Worm (Caenorhabditis elegans) whole organism, L3 larva: ENCODE results near the gene F58H1.6.

Experiments
- ama-1 ChIP-seq: fragments of 150-350 bp; optimal IDR thresholded peaks from 2 replicates; lab custom pipeline; 2018
- ceh-16 ChIP-seq: sonication (generic microtip); optimal IDR thresholded peaks from 2 replicates; lab custom pipeline; 2017; ENCODE audit warnings: missing biosample characterization, missing genetic modification characterization
- elt-1 ChIP-seq: fragments of 150-350 bp; optimal IDR thresholded peaks from 2 replicates; lab custom pipeline; 2014; ENCODE audit warnings: missing biosample characterization, missing genetic modification characterization
- lin-15B ChIP-seq: fragments of 150-350 bp; optimal IDR thresholded peaks from 2 replicates; lab custom pipeline; 2014; ENCODE audit warnings: missing biosample characterization, missing genetic modification characterization
- pqm-1 ChIP-seq: fragments of 150-350 bp; optimal IDR thresholded peaks from 2 replicates; lab custom pipeline; 2017; ENCODE audit warnings: missing biosample characterization, missing genetic modification characterization, inconsistent platforms
- tbx-2 ChIP-seq: sonication (generic microtip); optimal IDR thresholded peaks from 2 replicates; lab custom pipeline; 2016; ENCODE audit warnings: mild to moderate bottlenecking, missing genetic modification characterization, missing compliant biosample characterization
- unc-39 ChIP-seq: sonication (generic microtip); optimal IDR thresholded peaks from 4 replicates; lab custom pipeline; 2017; ENCODE audit warnings: missing biosample characterization, missing genetic modification characterization

DNA sequence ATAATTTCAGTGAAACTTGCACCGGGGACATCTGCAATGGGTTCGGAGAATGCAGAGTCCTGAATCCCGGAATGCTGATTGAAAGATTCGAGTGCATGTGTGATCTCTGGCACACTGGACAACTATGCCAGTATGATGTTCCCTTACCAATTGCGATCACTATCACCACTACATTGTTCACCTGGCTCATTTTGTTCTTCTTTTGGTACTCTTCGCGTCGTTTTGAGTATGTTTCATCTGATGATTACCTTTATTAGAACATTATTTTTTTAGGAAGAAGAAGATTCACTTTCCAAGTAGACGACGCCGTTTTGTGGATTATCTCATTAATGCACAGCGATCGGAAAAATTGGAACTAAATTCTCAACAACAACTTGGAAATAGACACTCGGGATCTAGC, 1.3 kb downstream of the F58H1.6 start:
- TF ChIP-seq ama-1 (lab: Kevin White, UChicago), result no peak
- TF ChIP-seq elt-1, result no peak
- no peak for TF ChIP-seq tbx-2 (tag; lab: Kevin White, UChicago)
- TF ChIP-seq lin-15B (tag; lab: Kevin White, UChicago), result no peak
- TF ChIP-seq unc-39 (tag; lab: Kevin White, UChicago), result no peak
- TF ChIP-seq pqm-1, result no peak
- no peak for TF ChIP-seq ceh-16 (tag; lab: Kevin White, UChicago)
